Fruit fly (Drosophila melanogaster) whole organism: ENCODE measurements around the gene Gem2.

Experiments
- CG8478 ChIP-seq: fragments of >200 bp; optimal IDR thresholded peaks from 2 replicates; lab custom pipeline; 2018; ENCODE audit warnings: inconsistent platforms
- Dll ChIP-seq: fragments of >200 bp; optimal IDR thresholded peaks from 2 replicates; lab custom pipeline; 2017
- pan ChIP-seq: fragments of >200 bp; optimal IDR thresholded peaks from 2 replicates; lab custom pipeline; 2017
- usp ChIP-seq: fragments of >200 bp; optimal IDR thresholded peaks from 2 replicates; lab custom pipeline; 2017; ENCODE audit warnings: missing biosample characterization, missing genetic modification characterization, mixed read lengths

dm6 chr3L:19049669-19050510 lies 50.3 kb downstream of the Gem2 start:
- TF ChIP-seq usp (GFP tag; lab: Kevin White, UChicago), result no peak
- no peak for TF ChIP-seq Dll (lab: Kevin White, UChicago)
- no peak for TF ChIP-seq pan (lab: Kevin White, UChicago)
- TF ChIP-seq CG8478 (lab: Kevin White, UChicago), result no peak
